Worm (Caenorhabditis elegans): ENCODE measurements around the gene C54E10.3.

DNA sequence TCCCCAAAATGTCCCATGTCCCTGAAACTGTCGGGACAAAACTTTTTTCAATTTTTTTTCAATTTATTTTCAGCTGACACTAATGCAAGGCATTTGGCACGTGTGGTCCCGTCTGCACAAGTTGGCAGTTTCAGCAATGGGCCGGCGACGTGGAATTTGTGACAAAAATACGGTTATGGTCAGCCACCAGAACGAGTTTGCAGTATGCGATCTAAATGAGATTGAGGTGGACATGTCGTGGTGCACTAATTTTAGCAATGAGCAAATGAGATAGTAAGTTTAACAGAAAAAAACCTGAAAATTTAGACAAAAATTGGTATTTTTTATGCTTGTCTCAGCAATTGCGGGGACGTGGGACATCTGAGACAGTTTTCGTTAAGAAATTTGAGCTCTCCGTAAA lies 31.7 kb downstream of the C54E10.3 start:
- TF ChIP-seq cog-1 (tag; optimal IDR thresholded peaks at IDR 0.05) (no peak), flt-1 (GFP tag; IDR thresholded peaks at IDR 0.05) (no peak), ztf-29 (GFP tag; IDR thresholded peaks at IDR 0.05) (no peak), tab-1 (GFP tag; IDR thresholded peaks at IDR 0.05) (no peak), ztf-23 (GFP tag; IDR thresholded peaks at IDR 0.05) (no peak), med-1 (GFP tag; optimal IDR thresholded peaks at IDR 0.05; ENCODE audit: insufficient read depth) (no peak), ref-1 (GFP tag; conservative IDR thresholded peaks at IDR 0.05) (no peak)

All from whole organism, midembryonic.